Fruit fly (Drosophila melanogaster) whole organism, embryonic: ENCODE measurements around the gene por.

Experiments used
- Bdp1 ChIP-seq: fragments of 200-800 bp; sonication (Bioruptor generic); optimal IDR thresholded peaks from 3 replicates; lab custom pipeline; 2016; ENCODE audit warnings: missing biosample characterization, missing genetic modification characterization
- CG10267 ChIP-seq: fragments of 200-800 bp; sonication (Bioruptor generic); optimal IDR thresholded peaks from 2 replicates; lab custom pipeline; 2018; ENCODE audit warnings: missing biosample characterization, mild to moderate bottlenecking, missing genetic modification characterization, moderate library complexity
- CG10431 ChIP-seq: fragments of 200-800 bp; sonication (Bioruptor generic); optimal IDR thresholded peaks from 3 replicates; lab custom pipeline; 2018; ENCODE audit warnings: missing biosample characterization, mild to moderate bottlenecking, missing genetic modification characterization
- CG12391 ChIP-seq: fragments of 200-800 bp; sonication (Bioruptor generic); optimal IDR thresholded peaks from 3 replicates; lab custom pipeline; 2018; ENCODE audit warnings: missing biosample characterization, mild to moderate bottlenecking, missing genetic modification characterization, moderate library complexity
- CG14860 ChIP-seq: fragments of 200-800 bp; sonication (Bioruptor generic); IDR thresholded peaks from 3 replicates; pipeline ENCODE4 v1.3.6; 2022; ENCODE audit warnings: missing biosample characterization, missing genetic modification characterization; ENCODE audit not compliant: partially characterized antibody
- CG15073 ChIP-seq: fragments of 200-800 bp; sonication (Bioruptor generic); optimal IDR thresholded peaks from 2 replicates; lab custom pipeline; 2016; ENCODE audit warnings: missing biosample characterization, missing genetic modification characterization
- CG15696 ChIP-seq: fragments of 200-800 bp; sonication (Bioruptor generic); optimal IDR thresholded peaks from 2 replicates; lab custom pipeline; 2019; ENCODE audit warnings: missing biosample characterization, mild to moderate bottlenecking, missing genetic modification characterization, moderate library complexity
- CG16813 ChIP-seq: fragments of 200-800 bp; sonication (Bioruptor generic); IDR thresholded peaks from 3 replicates; pipeline ENCODE4 v1.3.6; 2022; ENCODE audit warnings: missing biosample characterization, missing genetic modification characterization; ENCODE audit not compliant: partially characterized antibody
- CG16815 ChIP-seq: fragments of 200-800 bp; sonication (Bioruptor generic); optimal IDR thresholded peaks from 3 replicates; lab custom pipeline; 2017; ENCODE audit warnings: missing biosample characterization, mild to moderate bottlenecking, missing genetic modification characterization
- CG3065 ChIP-seq: fragments of 200-800 bp; sonication (Bioruptor generic); optimal IDR thresholded peaks from 2 replicates; lab custom pipeline; 2016; ENCODE audit warnings: missing biosample characterization, missing genetic modification characterization
- CG31365 ChIP-seq: fragments of 200-800 bp; sonication (Bioruptor generic); optimal IDR thresholded peaks from 2 replicates; lab custom pipeline; 2018; ENCODE audit warnings: missing biosample characterization, mild to moderate bottlenecking, missing genetic modification characterization
- CG3281 ChIP-seq: fragments of 200-800 bp; sonication (Bioruptor generic); optimal IDR thresholded peaks from 3 replicates; lab custom pipeline; 2017; ENCODE audit warnings: missing biosample characterization, mild to moderate bottlenecking, missing genetic modification characterization
- CG4328 ChIP-seq: fragments of 200-800 bp; sonication (Bioruptor generic); optimal IDR thresholded peaks from 3 replicates; lab custom pipeline; 2017; ENCODE audit warnings: missing biosample characterization, missing genetic modification reagents, missing genetic modification characterization
- CG4360 ChIP-seq: fragments of 200-800 bp; sonication (Bioruptor generic); IDR thresholded peaks from 2 replicates; pipeline ENCODE4 v1.3.6; 2022; ENCODE audit warnings: missing biosample characterization, missing genetic modification characterization
- CG6175 ChIP-seq: fragments of 200-800 bp; sonication (Bioruptor generic); IDR thresholded peaks from 3 replicates; pipeline ENCODE4 v1.3.6; 2022; ENCODE audit warnings: missing biosample characterization, missing genetic modification characterization
- CG6791 ChIP-seq: fragments of 200-800 bp; sonication (Bioruptor generic); IDR thresholded peaks from 3 replicates; pipeline ENCODE4 v1.3.6; 2022; ENCODE audit warnings: missing biosample characterization, missing genetic modification characterization; ENCODE audit not compliant: partially characterized antibody
- CG7963 ChIP-seq: fragments of 200-800 bp; sonication (Bioruptor generic); IDR thresholded peaks from 3 replicates; pipeline ENCODE4 v1.3.6; 2022; ENCODE audit warnings: missing biosample characterization, missing genetic modification characterization; ENCODE audit not compliant: partially characterized antibody
- CG8290 ChIP-seq, 3 experiments: fragments of 200-800 bp; sonication (Bioruptor generic); optimal IDR thresholded peaks; 2 replicates each; lab custom pipeline; 2016 to 2019; ENCODE audit warnings: missing biosample characterization in 3 of 3, missing genetic modification characterization in 3 of 3, mild to moderate bottlenecking in 2 of 3, moderate library complexity in 1 of 3
- CG8478 ChIP-seq: fragments of >200 bp; optimal IDR thresholded peaks from 2 replicates; lab custom pipeline; 2018
- CG9932 ChIP-seq: fragments of 200-800 bp; sonication (Bioruptor generic); IDR thresholded peaks from 2 replicates; pipeline ENCODE4 v1.3.6; 2022; ENCODE audit warnings: missing biosample characterization, missing genetic modification characterization
- Deaf1 ChIP-seq: fragments of 200-800 bp; optimal IDR thresholded peaks from 3 replicates; lab custom pipeline; 2019; ENCODE audit warnings: missing biosample characterization, mild to moderate bottlenecking, missing genetic modification characterization, moderate library complexity
- E2f2 ChIP-seq: fragments of 200-800 bp; sonication (Bioruptor generic); IDR thresholded peaks from 2 replicates; pipeline ENCODE4 v1.3.6; 2022; ENCODE audit warnings: missing biosample characterization, missing genetic modification characterization
- ERR ChIP-seq: fragments of 200-800 bp; sonication (Bioruptor generic); optimal IDR thresholded peaks from 2 replicates; lab custom pipeline; 2016; ENCODE audit warnings: missing biosample characterization, missing genetic modification characterization
- HLH3B ChIP-seq: fragments of 200-800 bp; sonication (Bioruptor generic); IDR thresholded peaks from 2 replicates; pipeline ENCODE4 v1.3.6; 2022; ENCODE audit warnings: missing biosample characterization, missing genetic modification characterization
- Hr51 ChIP-seq, 2 experiments: fragments of 200-800 bp; sonication (Bioruptor generic); optimal IDR thresholded peaks; 2 replicates in 1 of 2; 3 replicates in 1 of 2; lab custom pipeline; 2016 to 2018; ENCODE audit warnings: missing biosample characterization in 2 of 2, missing genetic modification characterization in 2 of 2, mild to moderate bottlenecking in 1 of 2, moderate library complexity in 1 of 2
- Hsf ChIP-seq: fragments of 200-800 bp; sonication (Bioruptor generic); optimal IDR thresholded peaks from 3 replicates; lab custom pipeline; 2016; ENCODE audit warnings: missing biosample characterization, missing genetic modification characterization
- Six4 ChIP-seq: fragments of 200-800 bp; sonication (Bioruptor generic); optimal IDR thresholded peaks from 2 replicates; lab custom pipeline; 2016; ENCODE audit warnings: missing biosample characterization, missing genetic modification characterization
- ab ChIP-seq: fragments of 200-800 bp; sonication (Bioruptor generic); optimal IDR thresholded peaks from 2 replicates; lab custom pipeline; 2016; ENCODE audit warnings: missing biosample characterization, missing genetic modification characterization
- abd-A ChIP-seq: fragments of 200-800 bp; sonication (Bioruptor generic); optimal IDR thresholded peaks from 3 replicates; lab custom pipeline; 2019; ENCODE audit warnings: missing biosample characterization, mild to moderate bottlenecking, missing genetic modification characterization, moderate library complexity
- ac ChIP-seq: fragments of 200-800 bp; sonication (Bioruptor generic); optimal IDR thresholded peaks from 3 replicates; lab custom pipeline; 2017; ENCODE audit warnings: missing biosample characterization, mild to moderate bottlenecking, missing genetic modification characterization
- ash1 ChIP-seq: fragments of 200-800 bp; sonication (Bioruptor generic); optimal IDR thresholded peaks from 2 replicates; lab custom pipeline; 2018; ENCODE audit warnings: missing biosample characterization, mild to moderate bottlenecking, missing genetic modification characterization
- az2 ChIP-seq: fragments of 200-800 bp; sonication (Bioruptor generic); optimal IDR thresholded peaks from 3 replicates; lab custom pipeline; 2016; ENCODE audit warnings: missing biosample characterization, missing genetic modification characterization
- cg ChIP-seq: fragments of 200-800 bp; sonication (Bioruptor generic); optimal IDR thresholded peaks from 3 replicates; lab custom pipeline; 2019; ENCODE audit warnings: missing biosample characterization, mild to moderate bottlenecking, missing genetic modification characterization, moderate library complexity
- chn ChIP-seq: fragments of 200-800 bp; sonication (Bioruptor generic); optimal IDR thresholded peaks from 2 replicates; lab custom pipeline; 2016; ENCODE audit warnings: missing biosample characterization, missing genetic modification characterization
- eve ChIP-seq, 2 experiments: fragments of >200 bp; optimal IDR thresholded peaks; 2 replicates each; lab custom pipeline; 2017; ENCODE audit warnings: missing biosample characterization in 2 of 2, missing genetic modification characterization in 2 of 2
- ewg ChIP-seq: fragments of 200-800 bp; sonication (Bioruptor generic); optimal IDR thresholded peaks from 3 replicates; lab custom pipeline; 2017; ENCODE audit warnings: mild to moderate bottlenecking, missing biosample characterization, missing genetic modification reagents, missing genetic modification characterization
- fu2 ChIP-seq: fragments of 200-800 bp; sonication (Bioruptor generic); optimal IDR thresholded peaks from 2 replicates; lab custom pipeline; 2016; ENCODE audit warnings: missing biosample characterization, missing genetic modification characterization
- grau ChIP-seq: fragments of 200-800 bp; optimal IDR thresholded peaks from 3 replicates; lab custom pipeline; 2019; ENCODE audit warnings: missing biosample characterization, mild to moderate bottlenecking, missing genetic modification characterization, moderate library complexity
- gro ChIP-seq: fragments of 200-800 bp; sonication (Bioruptor generic); optimal IDR thresholded peaks from 2 replicates; lab custom pipeline; 2016; ENCODE audit warnings: missing biosample characterization, missing genetic modification characterization
- gsb ChIP-seq: fragments of 200-800 bp; sonication (Bioruptor generic); IDR thresholded peaks from 2 replicates; pipeline ENCODE4 v1.3.6; 2022; ENCODE audit warnings: missing biosample characterization, missing genetic modification characterization
- ham ChIP-seq: fragments of 200-800 bp; sonication (Bioruptor generic); IDR thresholded peaks from 2 replicates; pipeline ENCODE4 v1.3.6; 2022; ENCODE audit warnings: missing biosample characterization, missing genetic modification characterization
- ind ChIP-seq: fragments of 200-800 bp; sonication (Bioruptor generic); optimal IDR thresholded peaks from 3 replicates; lab custom pipeline; 2016; ENCODE audit warnings: missing biosample characterization, missing genetic modification characterization
- klu ChIP-seq: fragments of 200-800 bp; sonication (Bioruptor generic); IDR thresholded peaks from 2 replicates; pipeline ENCODE4 v1.3.6; 2022; ENCODE audit warnings: missing biosample characterization, missing genetic modification characterization
- nau ChIP-seq: fragments of 200-800 bp; sonication (Bioruptor generic); optimal IDR thresholded peaks from 3 replicates; lab custom pipeline; 2017; ENCODE audit warnings: missing biosample characterization, mild to moderate bottlenecking, missing genetic modification characterization, missing genetic modification reagents
- pfk ChIP-seq: fragments of 200-800 bp; sonication (Bioruptor generic); optimal IDR thresholded peaks from 2 replicates; lab custom pipeline; 2018; ENCODE audit warnings: missing biosample characterization, mild to moderate bottlenecking, missing genetic modification characterization, moderate library complexity
- pho ChIP-seq: fragments of 200-800 bp; sonication (Bioruptor generic); optimal IDR thresholded peaks from 2 replicates; lab custom pipeline; 2016; ENCODE audit warnings: missing biosample characterization, missing genetic modification characterization
- pzg ChIP-seq: fragments of 200-800 bp; sonication (Bioruptor generic); optimal IDR thresholded peaks from 3 replicates; lab custom pipeline; 2018; ENCODE audit warnings: missing biosample characterization, mild to moderate bottlenecking, missing genetic modification characterization, moderate library complexity
- tio ChIP-seq: fragments of 200-800 bp; sonication (Bioruptor generic); optimal IDR thresholded peaks from 2 replicates; lab custom pipeline; 2017; ENCODE audit warnings: missing biosample characterization, missing genetic modification characterization, inconsistent platforms
- tna ChIP-seq: fragments of 200-800 bp; sonication (Bioruptor generic); IDR thresholded peaks from 2 replicates; pipeline ENCODE4 v1.3.6; 2022; ENCODE audit warnings: missing biosample characterization, missing genetic modification characterization; ENCODE audit not compliant: partially characterized antibody
- vvl ChIP-seq: fragments of 200-800 bp; sonication (Bioruptor generic); IDR thresholded peaks from 2 replicates; pipeline ENCODE4 v1.3.6; 2022; ENCODE audit warnings: missing biosample characterization, missing genetic modification characterization

The por gene

DNA sequence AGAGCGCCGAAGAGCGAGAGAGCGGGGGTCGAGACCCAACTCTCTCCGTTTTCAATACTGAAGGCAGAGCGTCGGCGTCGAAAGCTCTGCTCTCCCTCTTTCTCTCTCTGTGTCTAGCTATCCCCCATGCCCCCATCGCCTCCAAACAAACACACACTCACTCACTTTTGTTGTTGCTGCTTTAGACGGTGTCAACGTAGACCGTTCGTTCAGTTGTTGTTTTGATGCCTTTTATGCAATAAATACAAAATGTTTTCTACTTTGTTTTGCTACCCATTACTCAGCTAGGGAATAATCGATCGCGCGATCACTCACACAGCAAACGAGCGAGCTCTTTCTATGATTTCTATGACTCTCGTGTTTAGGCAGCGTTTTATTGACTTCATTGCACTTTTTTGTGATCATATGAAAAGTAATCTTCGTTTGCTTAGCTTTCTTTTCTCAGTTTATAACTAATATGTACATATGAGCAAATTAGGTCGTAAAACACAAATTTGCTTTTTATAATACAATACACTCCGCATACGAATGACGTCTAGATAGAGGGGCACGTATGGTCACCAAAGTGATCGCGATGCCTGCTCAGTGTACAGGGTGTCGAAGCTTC lies 25.1 kb upstream of the por start (continued):
- TF ChIP-seq pzg (no peak), CG6175 (no peak), nau (GFP tag; lab: Kevin White, UChicago) (no peak), CG14860 (GFP tag; lab: Robert Waterston, UW) (no peak), ewg (GFP tag; lab: Kevin White, UChicago) (no peak), CG10267 (tag; lab: Kevin White, UChicago) (no peak), abd-A (tag; lab: Kevin White, UChicago) (no peak), CG4360 (0 out of 2 replicates have a peak, but pooled peaks have one; percentile 29), gro (GFP tag; lab: Kevin White, UChicago) (no peak), pho (GFP tag; lab: Kevin White, UChicago) (peak; percentile 50), CG15696 (tag; lab: Kevin White, UChicago) (no peak), Hsf (GFP tag; lab: Kevin White, UChicago) (no peak), CG31365 (tag; lab: Kevin White, UChicago) (no peak), pfk (no peak), az2 (peak; percentile 12), CG15073 (no peak), CG3281 (GFP tag; lab: Kevin White, UChicago) (peak; percentile 17), Hr51 (GFP tag; optimal IDR thresholded peaks at IDR 0.05; lab: Kevin White, UChicago) (peak in 1 of 2 experiments; percentile 49), CG16815 (GFP tag; lab: Kevin White, UChicago) (peak; percentile 21), ash1 (GFP tag; lab: Kevin White, UChicago) (no peak), ERR (GFP tag; lab: Kevin White, UChicago) (no peak), tio (GFP tag; lab: Kevin White, UChicago) (no peak), ac (no peak), fu2 (GFP tag; lab: Kevin White, UChicago) (peak; percentile 34), CG9932 (GFP tag; lab: Robert Waterston, UW) (no peak), ab (no peak), CG10431 (no peak), CG16813 (no peak), CG8478 (lab: Kevin White, UChicago) (no peak), CG12391 (tag; lab: Kevin White, UChicago) (no peak), E2f2 (GFP tag; lab: Robert Waterston, UW) (no peak), eve (GFP tag; optimal IDR thresholded peaks at IDR 0.05; lab: Kevin White, UChicago) (peak in 1 of 2 experiments; percentile 87), ham (GFP tag; lab: Robert Waterston, UW) (no peak), CG7963 (GFP tag; lab: Robert Waterston, UW) (no peak), CG4328 (GFP tag; lab: Kevin White, UChicago) (no peak), HLH3B (GFP tag; lab: Robert Waterston, UW) (no peak), Six4 (GFP tag; lab: Kevin White, UChicago) (no peak), cg (peak; percentile 46), gsb (no peak), tna (GFP tag; lab: Robert Waterston, UW) (no peak), CG8290 (GFP tag; optimal IDR thresholded peaks at IDR 0.05; lab: Kevin White, UChicago) (no peak), CG8290 (tag; optimal IDR thresholded peaks at IDR 0.05; lab: Kevin White, UChicago) (peak in 1 of 2 experiments; percentile 34), Deaf1 (tag; lab: Kevin White, UChicago) (no peak), ind (GFP tag; lab: Kevin White, UChicago) (peak; percentile 10), grau (peak; percentile 55), Bdp1 (GFP tag; lab: Kevin White, UChicago) (no peak), CG6791 (GFP tag; lab: Robert Waterston, UW) (no peak), vvl (no peak), klu (GFP tag; lab: Robert Waterston, UW) (no peak), chn (no peak), CG3065 (GFP tag; lab: Kevin White, UChicago) (no peak)
